Worm (Caenorhabditis elegans) whole organism, early embryonic: ENCODE data around the gene D2007.1.

ENCODE experiments used
- B0310.2 ChIP-seq: sonication (generic microtip); optimal IDR thresholded peaks from 2 replicates; lab custom pipeline; 2016; ENCODE audit warnings: mild to moderate bottlenecking, missing genetic modification characterization, missing compliant biosample characterization
- F13C5.2 ChIP-seq: sonication (generic microtip); optimal IDR thresholded peaks from 2 replicates; lab custom pipeline; 2017; ENCODE audit warnings: mild to moderate bottlenecking, missing genetic modification characterization, inconsistent platforms, missing compliant biosample characterization
- aly-1 ChIP-seq: sonication (generic microtip); optimal IDR thresholded peaks from 2 replicates; lab custom pipeline; 2016; ENCODE audit warnings: missing genetic modification characterization, missing compliant biosample characterization
- ama-1 ChIP-seq: fragments of 150-350 bp; optimal IDR thresholded peaks from 2 replicates; lab custom pipeline; 2014
- ceh-13 ChIP-seq: fragments of 200-800 bp; sonication (Bioruptor generic); optimal IDR thresholded peaks from 2 replicates; lab custom pipeline; 2018; ENCODE audit warnings: mild to moderate bottlenecking, missing genetic modification characterization, missing compliant biosample characterization
- ceh-36 ChIP-seq: sonication (generic microtip); optimal IDR thresholded peaks from 2 replicates; lab custom pipeline; 2016; ENCODE audit warnings: missing genetic modification characterization, inconsistent platforms, missing compliant biosample characterization
- ets-7 ChIP-seq: sonication (generic microtip); optimal IDR thresholded peaks from 2 replicates; lab custom pipeline; 2016; ENCODE audit warnings: missing genotype, missing genetic modification characterization, missing compliant biosample characterization
- flt-1 ChIP-seq: fragments of 200-800 bp; sonication (Bioruptor generic); IDR thresholded peaks from 2 replicates; pipeline ENCODE4 v1.3.6; 2022; ENCODE audit warnings: missing genetic modification characterization, missing compliant biosample characterization
- hmbx-1 ChIP-seq: sonication (generic microtip); optimal IDR thresholded peaks from 2 replicates; lab custom pipeline; 2016; ENCODE audit warnings: mild to moderate bottlenecking, missing genetic modification characterization, missing compliant biosample characterization
- hmg-4 ChIP-seq: fragments of 200-800 bp; sonication (Bioruptor generic); optimal IDR thresholded peaks from 2 replicates; lab custom pipeline; 2018; ENCODE audit warnings: mild to moderate bottlenecking, missing genetic modification characterization, missing compliant biosample characterization
- hnd-1 ChIP-seq: sonication (generic microtip); optimal IDR thresholded peaks from 2 replicates; lab custom pipeline; 2016; ENCODE audit warnings: missing genetic modification characterization, missing compliant biosample characterization
- pes-1 ChIP-seq: fragments of 200-800 bp; sonication (Bioruptor generic); IDR thresholded peaks from 2 replicates; pipeline ENCODE4 v1.3.6; 2022; ENCODE audit warnings: missing genetic modification reagents, missing genetic modification characterization, missing compliant biosample characterization
- scrt-1 ChIP-seq: fragments of 200-800 bp; sonication (Bioruptor generic); IDR thresholded peaks from 2 replicates; pipeline ENCODE4 v1.3.6; 2022; ENCODE audit warnings: missing genetic modification characterization, missing compliant biosample characterization
- sea-1 ChIP-seq: fragments of 200-800 bp; sonication (Bioruptor generic); conservative IDR thresholded peaks from 2 replicates; pipeline ENCODE4 v1.3.6; 2022; ENCODE audit warnings: missing genetic modification characterization, missing compliant biosample characterization
- tbx-11 ChIP-seq: fragments of 200-800 bp; sonication (Bioruptor generic); IDR thresholded peaks from 2 replicates; pipeline ENCODE4 v1.3.6; 2022; ENCODE audit warnings: missing genetic modification characterization, missing compliant biosample characterization
- tbx-37 ChIP-seq: fragments of 200-800 bp; sonication (Bioruptor generic); conservative IDR thresholded peaks from 2 replicates; pipeline ENCODE4 v1.3.6; 2022; ENCODE audit warnings: missing genetic modification reagents, missing genetic modification characterization, missing compliant biosample characterization
- tra-4 ChIP-seq: sonication (generic microtip); optimal IDR thresholded peaks from 2 replicates; lab custom pipeline; 2017; ENCODE audit warnings: missing genetic modification characterization, missing compliant biosample characterization

D2007.1 gene

ce11 chrIII:8154423-8154822, 843 bp upstream of the D2007.1 start:
- no peak for TF ChIP-seq flt-1 (GFP tag; lab: Robert Waterston, UW)
- TF ChIP-seq ceh-36 = no peak
- TF ChIP-seq sea-1 = no peak
- TF ChIP-seq B0310.2 = no peak
- no peak for TF ChIP-seq tbx-37
- TF ChIP-seq aly-1 (tag; lab: Kevin White, UChicago) = no peak
- TF ChIP-seq ceh-13 = no peak
- TF ChIP-seq F13C5.2 = no peak
- TF ChIP-seq hmbx-1 (tag; lab: Kevin White, UChicago) = no peak
- no peak for TF ChIP-seq tbx-11 (GFP tag; lab: Robert Waterston, UW)
- TF ChIP-seq hmg-4 (GFP tag; lab: Kevin White, UChicago) = no peak
- no peak for TF ChIP-seq ets-7 (tag; lab: Kevin White, UChicago)
- no peak for TF ChIP-seq ama-1
- TF ChIP-seq tra-4 (tag; lab: Kevin White, UChicago) = no peak
- TF ChIP-seq pes-1 (GFP tag; lab: Robert Waterston, UW) = no peak

ce11 chrIII:8158140-8158786, 3.0 kb downstream of the D2007.1 start, which contains the start of gene atg-13:
Gene atg-13, minus strand, starts transcription at chrIII:8158190.
- no peak for TF ChIP-seq ceh-36
- no peak for TF ChIP-seq flt-1 (GFP tag; lab: Robert Waterston, UW)

- TF ChIP-seq scrt-1 (GFP tag; lab: Robert Waterston, UW) = no peak
- no peak for TF ChIP-seq aly-1 (tag; lab: Kevin White, UChicago)
- TF ChIP-seq ets-7 (tag; lab: Kevin White, UChicago) = no peak
- no peak for TF ChIP-seq flt-1 (GFP tag; lab: Robert Waterston, UW)
- no peak for TF ChIP-seq ceh-36
- no peak for TF ChIP-seq hmbx-1 (tag; lab: Kevin White, UChicago)
- no peak for TF ChIP-seq tbx-37
- no peak for TF ChIP-seq pes-1 (GFP tag; lab: Robert Waterston, UW)
- no peak for TF ChIP-seq hmg-4 (GFP tag; lab: Kevin White, UChicago)
- TF ChIP-seq tbx-11 (GFP tag; lab: Robert Waterston, UW) = no peak
- TF ChIP-seq F13C5.2 = no peak
- no peak for TF ChIP-seq B0310.2
- TF ChIP-seq ceh-13 = no peak
- TF ChIP-seq sea-1 = no peak
- no peak for TF ChIP-seq ama-1
- TF ChIP-seq hnd-1 (tag; lab: Kevin White, UChicago) = no peak
- no peak for TF ChIP-seq tra-4 (tag; lab: Kevin White, UChicago)
These were observed 6.0 kb downstream of the D2007.1 start, which contains the start of gene inpp-5K for ce11 chrIII:8161238-8161637. Gene inpp-5K, minus strand, starts transcription at chrIII:8161338.

ce11 chrIII:8163283-8163682, 8.0 kb downstream of the D2007.1 start, which contains the start of gene bath-42:
Gene bath-42, minus strand, starts transcription at chrIII:8163383.
- TF ChIP-seq sea-1 (no peak), B0310.2 (no peak), scrt-1 (GFP tag; lab: Robert Waterston, UW) (no peak), ets-7 (tag; lab: Kevin White, UChicago) (no peak), flt-1 (GFP tag; lab: Robert Waterston, UW) (no peak), hmbx-1 (tag; lab: Kevin White, UChicago) (no peak), tbx-11 (GFP tag; lab: Robert Waterston, UW) (no peak)

ce11 chrIII:8163788-8164423, 8.6 kb downstream of the D2007.1 start, which contains the start of gene prp-8:
Gene prp-8, plus strand, starts transcription at chrIII:8164373.
- TF ChIP-seq tbx-37 (peak; percentile 47; the same call in 1 of the 2 replicates), flt-1 (GFP tag; lab: Robert Waterston, UW) (peak; percentile 38; the same call in 1 of the 2 replicates), hmg-4 (GFP tag; lab: Kevin White, UChicago) (peak; percentile 60), aly-1 (tag; lab: Kevin White, UChicago) (no peak), F13C5.2 (peak; percentile 41)

- no peak for TF ChIP-seq B0310.2
- TF ChIP-seq tbx-11 (GFP tag; lab: Robert Waterston, UW) = no peak
- no peak for TF ChIP-seq tra-4 (tag; lab: Kevin White, UChicago)
- TF ChIP-seq aly-1 (tag; lab: Kevin White, UChicago) = no peak
- TF ChIP-seq ets-7 (tag; lab: Kevin White, UChicago) = no peak
- TF ChIP-seq F13C5.2 = no peak
- no peak for TF ChIP-seq scrt-1 (GFP tag; lab: Robert Waterston, UW)
- TF ChIP-seq pes-1 (GFP tag; lab: Robert Waterston, UW) = no peak
These were observed 9.5 kb downstream of the D2007.1 start for ce11 chrIII:8164771-8165170.

ce11 chrIII:8172609-8173133, 17.4 kb downstream of the D2007.1 start:
- no peak for TF ChIP-seq tra-4 (tag; lab: Kevin White, UChicago)
- TF ChIP-seq tbx-37 = no peak
- TF ChIP-seq ets-7 (tag; lab: Kevin White, UChicago) = no peak
- no peak for TF ChIP-seq aly-1 (tag; lab: Kevin White, UChicago)
- TF ChIP-seq pes-1 (GFP tag; lab: Robert Waterston, UW) = no peak
- no peak for TF ChIP-seq flt-1 (GFP tag; lab: Robert Waterston, UW)
- TF ChIP-seq ceh-13 = no peak
- TF ChIP-seq tbx-11 (GFP tag; lab: Robert Waterston, UW) = no peak
- no peak for TF ChIP-seq ceh-36
- TF ChIP-seq F13C5.2 = no peak
- TF ChIP-seq hmg-4 (GFP tag; lab: Kevin White, UChicago) = no peak
- no peak for TF ChIP-seq B0310.2
- TF ChIP-seq hmbx-1 (tag; lab: Kevin White, UChicago) = no peak
- TF ChIP-seq hnd-1 (tag; lab: Kevin White, UChicago) = no peak
- TF ChIP-seq sea-1 = no peak
- TF ChIP-seq scrt-1 (GFP tag; lab: Robert Waterston, UW) = no peak
